Fruit fly (Drosophila melanogaster) whole organism, embryonic: ENCODE data around the gene Cht2.

Experiments used
- CG16779 ChIP-seq: fragments of 200-800 bp; sonication (Bioruptor generic); IDR thresholded peaks from 2 replicates; pipeline ENCODE4 v1.3.6; 2022; ENCODE audit warnings: missing biosample characterization, missing genetic modification characterization
- CG2889 ChIP-seq: fragments of 200-800 bp; sonication (Bioruptor generic); IDR thresholded peaks from 3 replicates; pipeline ENCODE4 v1.3.6; 2022; ENCODE audit warnings: missing biosample characterization, missing genetic modification characterization
- CG6683 ChIP-seq: fragments of 200-800 bp; sonication (Bioruptor generic); optimal IDR thresholded peaks from 2 replicates; lab custom pipeline; 2017; ENCODE audit warnings: missing biosample characterization, mild to moderate bottlenecking, missing genetic modification characterization, missing genetic modification reagents
- CG6813 ChIP-seq: fragments of 200-800 bp; sonication (Bioruptor generic); optimal IDR thresholded peaks from 2 replicates; lab custom pipeline; 2017; ENCODE audit warnings: missing biosample characterization, missing genetic modification characterization, mild to moderate bottlenecking, moderate library complexity, missing genetic modification reagents
- Dll ChIP-seq: fragments of 200-800 bp; sonication (Bioruptor generic); IDR thresholded peaks from 4 replicates; pipeline ENCODE4 v1.3.6; 2022; ENCODE audit warnings: missing biosample characterization, missing genetic modification characterization; ENCODE audit not compliant: partially characterized antibody
- Nf-YB ChIP-seq: fragments of 200-800 bp; sonication (Bioruptor generic); optimal IDR thresholded peaks from 3 replicates; lab custom pipeline; 2019; ENCODE audit warnings: missing biosample characterization, mild to moderate bottlenecking, missing genetic modification characterization, moderate library complexity
- Sox100B ChIP-seq: fragments of 200-800 bp; sonication (Bioruptor generic); optimal IDR thresholded peaks from 3 replicates; lab custom pipeline; 2018; ENCODE audit warnings: missing biosample characterization, mild to moderate bottlenecking, missing genetic modification characterization
- YL-1 ChIP-seq: fragments of 200-800 bp; sonication (Bioruptor generic); optimal IDR thresholded peaks from 3 replicates; lab custom pipeline; 2017; ENCODE audit warnings: missing biosample characterization, mild to moderate bottlenecking, missing genetic modification characterization
- ac ChIP-seq: fragments of 200-800 bp; sonication (Bioruptor generic); optimal IDR thresholded peaks from 3 replicates; lab custom pipeline; 2017; ENCODE audit warnings: missing biosample characterization, mild to moderate bottlenecking, missing genetic modification characterization
- hth ChIP-seq: fragments of >200 bp; optimal IDR thresholded peaks from 2 replicates; lab custom pipeline; 2017; ENCODE audit warnings: inconsistent platforms
- kay ChIP-seq: fragments of 200-800 bp; sonication (Bioruptor generic); optimal IDR thresholded peaks from 2 replicates; lab custom pipeline; 2016; ENCODE audit warnings: missing biosample characterization, missing genetic modification characterization
- schlank ChIP-seq: fragments of 200-800 bp; sonication (Bioruptor generic); optimal IDR thresholded peaks from 2 replicates; lab custom pipeline; 2018; ENCODE audit warnings: missing biosample characterization, mild to moderate bottlenecking, missing genetic modification characterization

DNA sequence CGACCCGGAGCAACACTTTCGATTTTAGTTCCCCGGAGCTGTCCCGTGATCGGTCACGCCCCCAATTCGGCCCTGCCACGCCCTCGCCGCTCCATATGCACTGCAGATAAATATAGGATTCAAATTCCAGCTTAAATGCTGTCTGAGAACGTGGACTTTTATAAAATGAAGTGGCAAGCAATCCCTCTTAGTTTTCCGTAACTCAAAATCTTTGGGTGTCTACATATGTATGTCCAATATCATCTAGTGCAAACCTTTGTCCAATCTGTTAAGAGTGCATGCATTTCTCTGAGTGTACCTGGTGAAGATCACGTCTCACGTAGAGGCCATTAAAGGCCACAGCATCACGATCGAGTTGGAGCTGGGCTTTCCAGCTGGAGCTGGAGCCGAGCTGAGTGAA, 45.2 kb downstream of the Cht2 start:
- TF ChIP-seq CG16779 (GFP tag; lab: Robert Waterston, UW) (no peak), YL-1 (no peak), ac (GFP tag; lab: Kevin White, UChicago) (no peak), Sox100B (GFP tag; lab: Kevin White, UChicago) (no peak), Dll (GFP tag; lab: Robert Waterston, UW) (no peak), kay (GFP tag; lab: Kevin White, UChicago) (no peak), CG2889 (GFP tag; lab: Robert Waterston, UW) (no peak), schlank (tag; lab: Kevin White, UChicago) (no peak), hth (lab: Kevin White, UChicago) (no peak), CG6683 (GFP tag; lab: Kevin White, UChicago) (no peak), CG6813 (GFP tag; lab: Kevin White, UChicago) (no peak), Nf-YB (no peak)
